Fruit fly (Drosophila melanogaster) whole organism, embryonic: ENCODE data around the gene mEFG1.

Experiments
- Bgb ChIP-seq: fragments of 200-800 bp; sonication (Bioruptor generic); IDR thresholded peaks from 2 replicates; pipeline ENCODE4 v1.3.6; 2022; ENCODE audit warnings: missing biosample characterization, missing genetic modification characterization; ENCODE audit not compliant: partially characterized antibody
- CG10431 ChIP-seq: fragments of 200-800 bp; sonication (Bioruptor generic); optimal IDR thresholded peaks from 3 replicates; lab custom pipeline; 2018; ENCODE audit warnings: missing biosample characterization, mild to moderate bottlenecking, missing genetic modification characterization
- CG11085 ChIP-seq: fragments of 200-800 bp; sonication (Bioruptor generic); IDR thresholded peaks from 2 replicates; pipeline ENCODE4 v1.3.6; 2022; ENCODE audit warnings: missing biosample characterization, missing genetic modification characterization
- CG11504 ChIP-seq: fragments of 200-800 bp; sonication (Bioruptor generic); optimal IDR thresholded peaks from 3 replicates; lab custom pipeline; 2019; ENCODE audit warnings: missing biosample characterization, mild to moderate bottlenecking, missing genetic modification characterization, moderate library complexity
- CG12071 ChIP-seq: fragments of 200-800 bp; sonication (Bioruptor generic); optimal IDR thresholded peaks from 3 replicates; lab custom pipeline; 2018; ENCODE audit warnings: missing biosample characterization, mild to moderate bottlenecking, missing genetic modification characterization
- CG13775 ChIP-seq: fragments of 200-800 bp; sonication (Bioruptor generic); optimal IDR thresholded peaks from 3 replicates; lab custom pipeline; 2017; ENCODE audit warnings: missing biosample characterization, mild to moderate bottlenecking, missing genetic modification characterization
- CG14860 ChIP-seq: fragments of 200-800 bp; sonication (Bioruptor generic); IDR thresholded peaks from 3 replicates; pipeline ENCODE4 v1.3.6; 2022; ENCODE audit warnings: missing biosample characterization, missing genetic modification characterization; ENCODE audit not compliant: partially characterized antibody
- CG15269 ChIP-seq: fragments of 200-800 bp; sonication (Bioruptor generic); optimal IDR thresholded peaks from 2 replicates; lab custom pipeline; 2018; ENCODE audit warnings: missing biosample characterization, mild to moderate bottlenecking, missing genetic modification characterization, moderate library complexity
- CG15479 ChIP-seq: fragments of 200-800 bp; sonication (Bioruptor generic); optimal IDR thresholded peaks from 3 replicates; lab custom pipeline; 2019; ENCODE audit warnings: missing biosample characterization, mild to moderate bottlenecking, missing genetic modification characterization, moderate library complexity
- CG15601 ChIP-seq: fragments of 200-800 bp; sonication (Bioruptor generic); optimal IDR thresholded peaks from 3 replicates; lab custom pipeline; 2019; ENCODE audit warnings: missing biosample characterization, mild to moderate bottlenecking, missing genetic modification characterization, moderate library complexity
- CG16813 ChIP-seq: fragments of 200-800 bp; sonication (Bioruptor generic); IDR thresholded peaks from 3 replicates; pipeline ENCODE4 v1.3.6; 2022; ENCODE audit warnings: missing biosample characterization, missing genetic modification characterization; ENCODE audit not compliant: partially characterized antibody
- CG18599 ChIP-seq: fragments of 200-800 bp; sonication (Bioruptor generic); optimal IDR thresholded peaks from 3 replicates; lab custom pipeline; 2017; ENCODE audit warnings: missing biosample characterization, missing genetic modification characterization, mild to moderate bottlenecking, moderate library complexity, missing genetic modification reagents
- CG18619 ChIP-seq: fragments of 200-800 bp; sonication (Bioruptor generic); optimal IDR thresholded peaks from 3 replicates; lab custom pipeline; 2017; ENCODE audit warnings: missing biosample characterization, mild to moderate bottlenecking, missing genetic modification characterization
- CG2116 ChIP-seq: fragments of 200-800 bp; sonication (Bioruptor generic); optimal IDR thresholded peaks from 3 replicates; lab custom pipeline; 2018; ENCODE audit warnings: missing biosample characterization, mild to moderate bottlenecking, missing genetic modification characterization
- CG3065 ChIP-seq: fragments of 200-800 bp; sonication (Bioruptor generic); optimal IDR thresholded peaks from 2 replicates; lab custom pipeline; 2016; ENCODE audit warnings: missing biosample characterization, missing genetic modification characterization
- CG43689 ChIP-seq: fragments of 200-800 bp; sonication (Bioruptor generic); IDR thresholded peaks from 2 replicates; pipeline ENCODE4 v1.3.6; 2022; ENCODE audit warnings: missing biosample characterization, missing genetic modification characterization
- CG6791 ChIP-seq: fragments of 200-800 bp; sonication (Bioruptor generic); IDR thresholded peaks from 3 replicates; pipeline ENCODE4 v1.3.6; 2022; ENCODE audit warnings: missing biosample characterization, missing genetic modification characterization; ENCODE audit not compliant: partially characterized antibody
- CG7963 ChIP-seq: fragments of 200-800 bp; sonication (Bioruptor generic); IDR thresholded peaks from 3 replicates; pipeline ENCODE4 v1.3.6; 2022; ENCODE audit warnings: missing biosample characterization, missing genetic modification characterization; ENCODE audit not compliant: partially characterized antibody
- CG8359 ChIP-seq: fragments of 200-800 bp; sonication (Bioruptor generic); optimal IDR thresholded peaks from 2 replicates; lab custom pipeline; 2017; ENCODE audit warnings: missing biosample characterization, mild to moderate bottlenecking, missing genetic modification characterization, borderline replicate concordance
- CG9727 ChIP-seq: fragments of 200-800 bp; sonication (Bioruptor generic); optimal IDR thresholded peaks from 3 replicates; lab custom pipeline; 2017; ENCODE audit warnings: missing biosample characterization, mild to moderate bottlenecking, missing genetic modification characterization
- CTCF ChIP-seq: fragments of 200-800 bp; sonication (Bioruptor generic); optimal IDR thresholded peaks from 2 replicates; lab custom pipeline; 2017; ENCODE audit warnings: missing biosample characterization, mild to moderate bottlenecking, missing genetic modification characterization, moderate library complexity
- Dip3 ChIP-seq: fragments of 200-800 bp; sonication (Bioruptor generic); optimal IDR thresholded peaks from 3 replicates; lab custom pipeline; 2016; ENCODE audit warnings: missing biosample characterization, missing genetic modification characterization
- Fer2 ChIP-seq: fragments of 200-800 bp; sonication (Bioruptor generic); optimal IDR thresholded peaks from 2 replicates; lab custom pipeline; 2018; ENCODE audit warnings: missing biosample characterization, mild to moderate bottlenecking, missing genetic modification characterization, moderate library complexity
- GATAe ChIP-seq: fragments of 200-800 bp; sonication (Bioruptor generic); conservative IDR thresholded peaks from 2 replicates; pipeline ENCODE4 v1.3.6; 2022; ENCODE audit warnings: missing biosample characterization, missing genetic modification characterization
- HLH4C ChIP-seq: fragments of 200-800 bp; sonication (Bioruptor generic); IDR thresholded peaks from 3 replicates; pipeline ENCODE4 v1.3.6; 2022; ENCODE audit warnings: missing biosample characterization, missing genetic modification characterization; ENCODE audit not compliant: partially characterized antibody
- Hey ChIP-seq: fragments of 200-800 bp; sonication (Bioruptor generic); optimal IDR thresholded peaks from 3 replicates; lab custom pipeline; 2018; ENCODE audit warnings: missing biosample characterization, mild to moderate bottlenecking, missing genetic modification characterization
- NC2α ChIP-seq: fragments of 200-800 bp; sonication (Bioruptor generic); optimal IDR thresholded peaks from 2 replicates; lab custom pipeline; 2016; ENCODE audit warnings: missing biosample characterization, missing genetic modification characterization
- Opbp ChIP-seq: fragments of 200-800 bp; sonication (Bioruptor generic); IDR thresholded peaks from 3 replicates; pipeline ENCODE4 v1.3.6; 2022; ENCODE audit warnings: missing biosample characterization, missing genetic modification characterization; ENCODE audit not compliant: partially characterized antibody
- Rfx ChIP-seq: fragments of 200-800 bp; sonication (Bioruptor generic); IDR thresholded peaks from 2 replicates; pipeline ENCODE4 v1.3.6; 2022; ENCODE audit warnings: missing biosample characterization, missing genetic modification characterization
- Scr ChIP-seq: fragments of 200-800 bp; sonication (Bioruptor generic); IDR thresholded peaks from 2 replicates; pipeline ENCODE4 v1.3.6; 2022; ENCODE audit warnings: missing biosample characterization, missing genetic modification characterization; ENCODE audit not compliant: partially characterized antibody
- amos ChIP-seq: fragments of 200-800 bp; sonication (Bioruptor generic); IDR thresholded peaks from 2 replicates; pipeline ENCODE4 v1.3.6; 2022; ENCODE audit warnings: missing biosample characterization, missing genetic modification characterization; ENCODE audit not compliant: partially characterized antibody
- ase ChIP-seq: fragments of 200-800 bp; sonication (Bioruptor generic); IDR thresholded peaks from 3 replicates; pipeline ENCODE4 v1.3.6; 2022; ENCODE audit warnings: missing biosample characterization, missing genetic modification characterization
- bigmax ChIP-seq: fragments of 200-800 bp; sonication (Bioruptor generic); optimal IDR thresholded peaks from 2 replicates; lab custom pipeline; 2018; ENCODE audit warnings: missing biosample characterization, mild to moderate bottlenecking, missing genetic modification characterization
- cad ChIP-seq: fragments of >200 bp; optimal IDR thresholded peaks from 2 replicates; lab custom pipeline; 2017; ENCODE audit warnings: missing biosample characterization, missing genetic modification characterization
- chinmo ChIP-seq: fragments of 200-800 bp; sonication (Bioruptor generic); IDR thresholded peaks from 4 replicates; pipeline ENCODE4 v1.3.6; 2022; ENCODE audit warnings: missing biosample characterization, missing genetic modification characterization; ENCODE audit not compliant: partially characterized antibody
- crc ChIP-seq: fragments of 200-800 bp; sonication (Bioruptor generic); optimal IDR thresholded peaks from 2 replicates; lab custom pipeline; 2016; ENCODE audit warnings: missing biosample characterization, missing genetic modification characterization
- dm ChIP-seq: fragments of 200-800 bp; sonication (Bioruptor generic); optimal IDR thresholded peaks from 3 replicates; lab custom pipeline; 2016; ENCODE audit warnings: missing biosample characterization, missing genetic modification characterization
- gcm2 ChIP-seq: fragments of 200-800 bp; sonication (Bioruptor generic); optimal IDR thresholded peaks from 2 replicates; lab custom pipeline; 2016; ENCODE audit warnings: missing biosample characterization, missing genetic modification characterization
- gem ChIP-seq: fragments of 200-800 bp; sonication (Bioruptor generic); optimal IDR thresholded peaks from 2 replicates; lab custom pipeline; 2019; ENCODE audit warnings: missing biosample characterization, mild to moderate bottlenecking, missing genetic modification characterization, moderate library complexity
- grn ChIP-seq: fragments of 200-800 bp; sonication (Bioruptor generic); optimal IDR thresholded peaks from 3 replicates; lab custom pipeline; 2017; ENCODE audit warnings: missing biosample characterization, missing genetic modification characterization
- hb ChIP-seq: fragments of 200-800 bp; sonication (Bioruptor generic); IDR thresholded peaks from 3 replicates; pipeline ENCODE4 v1.3.6; 2022; ENCODE audit warnings: missing biosample characterization, missing genetic modification characterization; ENCODE audit not compliant: partially characterized antibody
- kni ChIP-seq: fragments of 200-800 bp; sonication (Bioruptor generic); optimal IDR thresholded peaks from 3 replicates; lab custom pipeline; 2017; ENCODE audit warnings: mild to moderate bottlenecking, missing biosample characterization, missing genetic modification reagents, missing genetic modification characterization
- lbe ChIP-seq: fragments of 200-800 bp; sonication (Bioruptor generic); optimal IDR thresholded peaks from 2 replicates; lab custom pipeline; 2016; ENCODE audit warnings: missing biosample characterization, mild to moderate bottlenecking, missing genetic modification characterization
- mld ChIP-seq: fragments of 200-800 bp; sonication (Bioruptor generic); IDR thresholded peaks from 3 replicates; pipeline ENCODE4 v1.3.6; 2022; ENCODE audit warnings: missing biosample characterization, missing genetic modification characterization; ENCODE audit not compliant: partially characterized antibody
- nerfin-2 ChIP-seq: fragments of 200-800 bp; sonication (Bioruptor generic); IDR thresholded peaks from 2 replicates; pipeline ENCODE4 v1.3.6; 2022; ENCODE audit warnings: missing biosample characterization, missing genetic modification characterization; ENCODE audit not compliant: partially characterized antibody
- schlank ChIP-seq: fragments of 200-800 bp; sonication (Bioruptor generic); optimal IDR thresholded peaks from 2 replicates; lab custom pipeline; 2018; ENCODE audit warnings: missing biosample characterization, mild to moderate bottlenecking, missing genetic modification characterization
- sna ChIP-seq: fragments of 200-800 bp; sonication (Bioruptor generic); IDR thresholded peaks from 2 replicates; pipeline ENCODE4 v1.3.6; 2022; ENCODE audit warnings: missing biosample characterization, missing genetic modification characterization; ENCODE audit not compliant: partially characterized antibody
- sr ChIP-seq: fragments of 200-800 bp; sonication (Bioruptor generic); IDR thresholded peaks from 3 replicates; pipeline ENCODE4 v1.3.6; 2022; ENCODE audit warnings: missing biosample characterization, missing genetic modification characterization
- zen2 ChIP-seq: fragments of 200-800 bp; sonication (Bioruptor generic); IDR thresholded peaks from 3 replicates; pipeline ENCODE4 v1.3.6; 2022; ENCODE audit warnings: missing biosample characterization, missing genetic modification characterization; ENCODE audit not compliant: partially characterized antibody

The mEFG1 gene

dm6 chr2L:7256144-7256543 lies 33.3 kb upstream of the mEFG1 start:
- TF ChIP-seq CG18599 = no peak
- TF ChIP-seq CG2116 = no peak
- no peak for TF ChIP-seq lbe (GFP tag; lab: Kevin White, UChicago)
- 0 out of 3 replicates have a peak, but pooled peaks have one; percentile 49 for TF ChIP-seq hb (GFP tag; lab: Robert Waterston, UW)
- TF ChIP-seq schlank = no peak
- TF ChIP-seq CG7963 (GFP tag; lab: Robert Waterston, UW) = peak; percentile 53; the same call in 1 of the 3 replicates
- peak; percentile 39; the same call in 1 of the 2 replicates for TF ChIP-seq amos
- TF ChIP-seq Dip3 (GFP tag; lab: Kevin White, UChicago) = no peak
- no peak for TF ChIP-seq crc (GFP tag; lab: Kevin White, UChicago)
- TF ChIP-seq CG43689 (GFP tag; lab: Robert Waterston, UW) = no peak
- no peak for TF ChIP-seq sr (GFP tag; lab: Robert Waterston, UW)
- TF ChIP-seq CG11085 = no peak
- peak; percentile 63; the same call in 1 of the 2 replicates for TF ChIP-seq nerfin-2 (GFP tag; lab: Robert Waterston, UW)
- peak; percentile 76 for TF ChIP-seq CG16813 (GFP tag; lab: Robert Waterston, UW)
- no peak for TF ChIP-seq NC2α (GFP tag; lab: Kevin White, UChicago)
- TF ChIP-seq Bgb (GFP tag; lab: Robert Waterston, UW) = peak; percentile 37; the same call in 1 of the 2 replicates
- no peak for TF ChIP-seq CG10431 (GFP tag; lab: Kevin White, UChicago)
- TF ChIP-seq CG6791 (GFP tag; lab: Robert Waterston, UW) = peak; percentile 71; the same call in 2 of the 3 replicates
- no peak for TF ChIP-seq CG18619
- peak; percentile 62 for TF ChIP-seq CTCF (GFP tag; lab: Kevin White, UChicago)
- TF ChIP-seq CG14860 (GFP tag; lab: Robert Waterston, UW) = peak; percentile 42; the same call in 1 of the 3 replicates
- no peak for TF ChIP-seq kni (GFP tag; lab: Kevin White, UChicago)
- peak; percentile 44; the same call in 1 of the 2 replicates for TF ChIP-seq Scr (GFP tag; lab: Robert Waterston, UW)
- no peak for TF ChIP-seq CG13775 (GFP tag; lab: Kevin White, UChicago)
- TF ChIP-seq CG8359 (GFP tag; lab: Kevin White, UChicago) = no peak
- 0 out of 2 replicates have a peak, but pooled peaks have one; percentile 22 for TF ChIP-seq sna (GFP tag; lab: Robert Waterston, UW)
- TF ChIP-seq gcm2 = no peak
- 0 out of 3 replicates have a peak, but pooled peaks have one; percentile 37 for TF ChIP-seq mld (GFP tag; lab: Robert Waterston, UW)
- TF ChIP-seq zen2 (GFP tag; lab: Robert Waterston, UW) = no peak
- TF ChIP-seq HLH4C (GFP tag; lab: Robert Waterston, UW) = peak; percentile 66
- TF ChIP-seq Opbp (GFP tag; lab: Robert Waterston, UW) = 0 out of 3 replicates have a peak, but pooled peaks have one; percentile 47
- no peak for TF ChIP-seq CG9727 (GFP tag; lab: Kevin White, UChicago)
- TF ChIP-seq cad (GFP tag; lab: Kevin White, UChicago) = no peak
- TF ChIP-seq ase = no peak
- TF ChIP-seq CG3065 (GFP tag; lab: Kevin White, UChicago) = no peak

- TF ChIP-seq Rfx (peak; percentile 44; the same call in 1 of the 2 replicates), Hey (tag; lab: Kevin White, UChicago) (no peak), Fer2 (no peak), bigmax (GFP tag; lab: Kevin White, UChicago) (peak; percentile 69), CG15601 (peak; percentile 14), GATAe (GFP tag; lab: Robert Waterston, UW) (no peak), CG11504 (tag; lab: Kevin White, UChicago) (peak; percentile 10), CG15269 (tag; lab: Kevin White, UChicago) (peak; percentile 3), chinmo (GFP tag; lab: Robert Waterston, UW) (peak; percentile 89; the same call in 2 of the 4 replicates), CG12071 (GFP tag; lab: Kevin White, UChicago) (peak; percentile 30), grn (GFP tag; lab: Kevin White, UChicago) (peak; percentile 70), gem (tag; lab: Kevin White, UChicago) (peak; percentile 37), CG15479 (GFP tag; lab: Kevin White, UChicago) (no peak), nerfin-2 (GFP tag; lab: Robert Waterston, UW) (no peak), dm (GFP tag; lab: Kevin White, UChicago) (peak; percentile 32)
Observed at dm6 chr2L:7254712-7255183, 31.9 kb upstream of the mEFG1 start.
